Worm (Caenorhabditis elegans) whole organism, late embryonic: ENCODE measurements around the gene str-231.

Experiments
- ceh-9 ChIP-seq: sonication (generic microtip); optimal IDR thresholded peaks from 2 replicates; lab custom pipeline; 2016; ENCODE audit warnings: mild to moderate bottlenecking, missing genetic modification characterization, inconsistent platforms, missing compliant biosample characterization
- dmd-4 ChIP-seq: sonication (generic microtip); optimal IDR thresholded peaks from 2 replicates; lab custom pipeline; 2016; ENCODE audit warnings: borderline replicate concordance, missing genetic modification characterization, missing compliant biosample characterization
- elt-2 ChIP-seq: sonication (generic microtip); optimal IDR thresholded peaks from 2 replicates; lab custom pipeline; 2016; ENCODE audit warnings: missing genetic modification reagents, missing genetic modification characterization, missing compliant biosample characterization
- sox-4 ChIP-seq: sonication (generic microtip); optimal IDR thresholded peaks from 2 replicates; lab custom pipeline; 2017; ENCODE audit warnings: mild to moderate bottlenecking, missing genetic modification characterization, inconsistent platforms, missing compliant biosample characterization

DNA sequence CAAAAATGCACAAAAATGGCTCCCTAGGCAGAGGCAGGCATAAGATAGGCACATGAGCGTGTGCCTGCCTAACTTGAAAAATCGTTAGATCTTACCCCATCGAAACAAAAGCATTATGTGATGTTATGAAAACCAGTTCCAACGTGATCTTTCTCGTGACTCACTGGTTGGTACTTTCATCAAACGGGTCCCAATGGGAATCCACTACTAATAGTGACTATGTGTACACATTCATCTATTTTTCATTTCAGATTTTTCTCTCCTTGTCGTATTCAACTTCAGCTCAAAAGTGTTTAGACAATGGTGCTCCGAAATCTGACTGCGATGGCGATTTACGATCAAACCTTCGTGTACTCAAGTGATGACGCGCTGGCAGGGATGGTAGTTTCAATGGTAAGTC, 10.3 kb upstream of the str-231 start, which contains the start of gene srx-43:
- no peak for TF ChIP-seq dmd-4
- TF ChIP-seq sox-4, result no peak
- no peak for TF ChIP-seq elt-2 (tag; lab: Kevin White, UChicago)
- TF ChIP-seq ceh-9, result no peak
